Worm (Caenorhabditis elegans): ENCODE data around the gene K06A4.7.

K06A4.7 gene

DNA sequence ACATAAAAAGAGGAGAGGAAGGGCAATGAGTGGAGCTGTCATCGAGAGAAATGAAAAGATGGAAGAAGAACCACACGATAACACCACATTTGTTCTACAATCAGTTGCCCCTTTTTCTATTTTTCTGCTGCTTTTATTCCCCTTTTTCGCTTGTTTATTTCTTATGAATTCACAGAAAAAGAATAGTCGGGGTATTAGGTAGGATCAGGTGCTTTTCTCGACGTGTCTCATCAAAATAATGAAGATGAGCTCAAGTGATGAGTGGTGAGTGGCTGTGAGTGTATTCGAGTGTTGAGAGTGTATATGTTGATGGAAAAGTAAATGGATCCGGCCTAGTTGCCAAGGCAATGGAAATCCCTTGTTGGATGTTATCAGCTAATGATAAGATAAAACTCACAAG is 5.8 kb downstream of the K06A4.7 start:
- TF ChIP-seq Y79H2A.3 (GFP tag; conservative IDR thresholded peaks at IDR 0.05) (no peak), nhr-27 (tag; optimal IDR thresholded peaks at IDR 0.05) (no peak), F57A8.1 (GFP tag; optimal IDR thresholded peaks at IDR 0.05) (no peak), xnd-1 (tag; optimal IDR thresholded peaks at IDR 0.05) (no peak), snpc-1.3 (tag; optimal IDR thresholded peaks at IDR 0.05; ENCODE audit: insufficient read depth) (no peak)

ce11 chrV:9483738-9484256 is 7.5 kb downstream of the K06A4.7 start, which contains the start of gene K06A4.2:
Gene K06A4.2 (plus strand): TSS chrV:9484206.
- TF ChIP-seq unc-62 (GFP tag; optimal IDR thresholded peaks at IDR 0.05) (no peak), chd-7 (tag; optimal IDR thresholded peaks at IDR 0.05) (no peak), F57A8.1 (GFP tag; optimal IDR thresholded peaks at IDR 0.05) (no peak), dpl-1 (GFP tag; optimal IDR thresholded peaks at IDR 0.05) (no peak), ama-1 (optimal IDR thresholded peaks at IDR 0.05) (no peak), ama-1 (GFP tag; optimal IDR thresholded peaks at IDR 0.05) (no peak), atf-7 (tag; optimal IDR thresholded peaks at IDR 0.05) (no peak), B0336.3 (GFP tag; IDR thresholded peaks at IDR 0.05) (no peak), egl-18 (GFP tag; IDR thresholded peaks at IDR 0.05) (no peak), F22D6.2 (tag; optimal IDR thresholded peaks at IDR 0.05) (no peak)

DNA sequence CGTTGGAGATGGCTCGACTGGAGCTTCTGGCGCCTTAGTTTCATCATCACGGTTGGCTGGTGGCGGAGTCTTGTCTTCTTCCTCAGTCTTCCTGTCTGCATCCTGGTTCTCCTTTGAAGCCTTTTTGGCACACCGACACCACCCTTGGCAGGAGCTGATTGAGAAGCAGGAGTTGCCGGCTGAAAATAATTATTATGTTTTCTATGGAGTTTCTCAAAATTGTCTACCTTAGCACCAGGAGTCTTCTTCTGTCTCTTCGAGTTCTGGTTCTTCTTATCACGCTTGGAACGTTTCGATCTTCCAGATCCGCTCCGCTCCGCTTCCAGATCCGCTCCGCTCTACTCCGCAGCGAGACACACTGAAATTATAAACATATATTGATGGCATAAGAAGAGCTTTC is 10.7 kb downstream of the K06A4.7 start, which contains the start of gene K06A4.6:
K06A4.6 (minus strand) TSS at position 101 of the 400 bp plus-strand sequence.
- no peak for TF ChIP-seq repo-1 (tag; optimal IDR thresholded peaks at IDR 0.05)
- TF ChIP-seq zfh-2 (GFP tag; conservative IDR thresholded peaks at IDR 0.05), result peak; percentile 60

ce11 chrV:9477863-9478262 is 13.4 kb downstream of the K06A4.7 start, which contains the start of gene nas-3:
Gene nas-3 (plus strand): TSS chrV:9478163.
- TF ChIP-seq dox-1 (GFP tag; IDR thresholded peaks at IDR 0.05), result no peak
- no peak for TF ChIP-seq Y53F4B.3 (GFP tag; IDR thresholded peaks at IDR 0.05)
- no peak for TF ChIP-seq die-1 (tag; optimal IDR thresholded peaks at IDR 0.05)
- no peak for TF ChIP-seq lag-1 (GFP tag; IDR thresholded peaks at IDR 0.05)
- TF ChIP-seq gei-17 (GFP tag; optimal IDR thresholded peaks at IDR 0.05), result no peak
- TF ChIP-seq F39B2.1 (GFP tag; IDR thresholded peaks at IDR 0.05), result no peak
- TF ChIP-seq K12H6.12 (tag; optimal IDR thresholded peaks at IDR 0.05), result no peak
- TF ChIP-seq hmg-1.2 (GFP tag; IDR thresholded peaks at IDR 0.05), result no peak
- no peak for TF ChIP-seq aptf-2 (GFP tag; conservative IDR thresholded peaks at IDR 0.05)
- no peak for TF ChIP-seq akir-1 (GFP tag; optimal IDR thresholded peaks at IDR 0.05)
- no peak for TF ChIP-seq nhr-27 (tag; optimal IDR thresholded peaks at IDR 0.05)
- no peak for TF ChIP-seq chd-7 (tag; optimal IDR thresholded peaks at IDR 0.05)
- TF ChIP-seq lin-26 (GFP tag; IDR thresholded peaks at IDR 0.05), result no peak
- no peak for TF ChIP-seq ceh-58 (GFP tag; IDR thresholded peaks at IDR 0.05)
- no peak for TF ChIP-seq him-1 (tag; optimal IDR thresholded peaks at IDR 0.05)
- no peak for TF ChIP-seq ceh-91 (GFP tag; IDR thresholded peaks at IDR 0.05)

- no peak for TF ChIP-seq attf-5 (GFP tag; optimal IDR thresholded peaks at IDR 0.05)
- TF ChIP-seq attf-3 (GFP tag; conservative IDR thresholded peaks at IDR 0.05), result no peak
- no peak for TF ChIP-seq egl-18 (GFP tag; IDR thresholded peaks at IDR 0.05)
- TF ChIP-seq snpc-1.1 (tag; optimal IDR thresholded peaks at IDR 0.05; ENCODE audit: insufficient read depth), result no peak
- no peak for TF ChIP-seq athp-1 (tag; optimal IDR thresholded peaks at IDR 0.05)
- TF ChIP-seq unc-62 (GFP tag; optimal IDR thresholded peaks at IDR 0.05), result no peak
- no peak for TF ChIP-seq madf-10 (tag; optimal IDR thresholded peaks at IDR 0.05)
- TF ChIP-seq nhr-120 (GFP tag; IDR thresholded peaks at IDR 0.05), result no peak
- TF ChIP-seq somi-1 (GFP tag; optimal IDR thresholded peaks at IDR 0.05), result no peak
- no peak for TF ChIP-seq ccch-3 (GFP tag; optimal IDR thresholded peaks at IDR 0.05)
- TF ChIP-seq B0261.1 (tag; optimal IDR thresholded peaks at IDR 0.05), result no peak
Measured at ce11 chrV:9473924-9474323, 17.4 kb downstream of the K06A4.7 start.

All from whole organism, young adult.